Fruit fly (Drosophila melanogaster): ENCODE measurements around the gene ras.
A peak's percentile ranks its signal among the peaks of the same experiment; 100 is the strongest.

The ras gene

dm6 chrX:10764206-10764605 lies 19.9 kb downstream of the ras start, which contains the start of gene Tango5:
Gene Tango5, minus strand, starts transcription at chrX:10764413.
- TF ChIP-seq CG7839 (tag; optimal IDR thresholded peaks at IDR 0.05) (no peak), CG9727 (GFP tag; optimal IDR thresholded peaks at IDR 0.05) (peak; percentile 32), CG8089 (GFP tag; optimal IDR thresholded peaks at IDR 0.05) (no peak), Rx (GFP tag; IDR thresholded peaks at IDR 0.05) (no peak), CoRest (tag; optimal IDR thresholded peaks at IDR 0.05) (peak; percentile 45), CG4617 (GFP tag; optimal IDR thresholded peaks at IDR 0.05; ENCODE audit: borderline replicate concordance) (no peak), trh (GFP tag; optimal IDR thresholded peaks at IDR 0.05) (no peak), CG14965 (GFP tag; optimal IDR thresholded peaks at IDR 0.05; ENCODE audit: borderline replicate concordance) (no peak), CHES-1-like (GFP tag; optimal IDR thresholded peaks at IDR 0.05) (peak; percentile 21), CG8281 (tag; optimal IDR thresholded peaks at IDR 0.05) (no peak), CG6654 (GFP tag; optimal IDR thresholded peaks at IDR 0.05) (no peak), YL-1 (GFP tag; optimal IDR thresholded peaks at IDR 0.05) (peak; percentile 21), otp (GFP tag; IDR thresholded peaks at IDR 0.05) (no peak), CG32767 (GFP tag; IDR thresholded peaks at IDR 0.05) (no peak), CG6854 (GFP tag; optimal IDR thresholded peaks at IDR 0.05) (no peak), CG10366 (GFP tag; IDR thresholded peaks at IDR 0.05) (no peak), CG8478 (optimal IDR thresholded peaks at IDR 0.05) (peak; percentile 75), hth (optimal IDR thresholded peaks at IDR 0.05) (no peak), CG12942 (GFP tag; optimal IDR thresholded peaks at IDR 0.05) (no peak), CG17829 (tag; optimal IDR thresholded peaks at IDR 0.05) (peak; percentile 48), CG9797 (GFP tag; optimal IDR thresholded peaks at IDR 0.05) (peak; percentile 99), chif (GFP tag; optimal IDR thresholded peaks at IDR 0.05) (no peak), CG11456 (GFP tag; IDR thresholded peaks at IDR 0.05) (no peak), esg (GFP tag; conservative IDR thresholded peaks at IDR 0.05) (no peak), dati (GFP tag; IDR thresholded peaks at IDR 0.05) (no peak), gcm2 (GFP tag; optimal IDR thresholded peaks at IDR 0.05) (no peak), Fer3 (tag; optimal IDR thresholded peaks at IDR 0.05) (no peak), zf30C (GFP tag; optimal IDR thresholded peaks at IDR 0.05) (no peak), CG6765 (GFP tag; optimal IDR thresholded peaks at IDR 0.05) (no peak), NfI (GFP tag; optimal IDR thresholded peaks at IDR 0.05) (no peak), CG31365 (tag; optimal IDR thresholded peaks at IDR 0.05) (no peak), disco-r (GFP tag; optimal IDR thresholded peaks at IDR 0.05) (no peak), CG17359 (tag; optimal IDR thresholded peaks at IDR 0.05) (no peak), gsb-n (tag; optimal IDR thresholded peaks at IDR 0.05) (no peak), Elba2 (GFP tag; optimal IDR thresholded peaks at IDR 0.05) (peak; percentile 34), CG5953 (GFP tag; IDR thresholded peaks at IDR 0.05) (no peak), CG31224 (GFP tag; IDR thresholded peaks at IDR 0.05) (no peak), C15 (GFP tag; IDR thresholded peaks at IDR 0.05) (no peak), gro (GFP tag; optimal IDR thresholded peaks at IDR 0.05) (peak; percentile 47), TFAM (GFP tag; optimal IDR thresholded peaks at IDR 0.05) (no peak), tna (GFP tag; IDR thresholded peaks at IDR 0.05; ENCODE audit: partially characterized antibody) (no peak), ara (GFP tag; IDR thresholded peaks at IDR 0.05) (no peak), MTF-1 (GFP tag; optimal IDR thresholded peaks at IDR 0.05; ENCODE audit: borderline replicate concordance) (no peak), Atf-2 (GFP tag; optimal IDR thresholded peaks at IDR 0.05) (no peak), vnd (GFP tag; IDR thresholded peaks at IDR 0.05; ENCODE audit: partially characterized antibody) (no peak), cas (GFP tag; IDR thresholded peaks at IDR 0.05) (no peak), inv (GFP tag; IDR thresholded peaks at IDR 0.05; ENCODE audit: partially characterized antibody) (peak; percentile 37; the same call in 1 of the 2 replicates), dmrt11E (tag; optimal IDR thresholded peaks at IDR 0.05) (no peak), CG11085 (GFP tag; IDR thresholded peaks at IDR 0.05) (no peak), CG11504 (tag; optimal IDR thresholded peaks at IDR 0.05) (peak; percentile 30), fu2 (GFP tag; optimal IDR thresholded peaks at IDR 0.05) (no peak), bsh (GFP tag; optimal IDR thresholded peaks at IDR 0.05) (no peak)

Measured in whole organism, embryonic.